Worm (Caenorhabditis elegans): ENCODE data around the gene nspb-1.

ce11 chrIV:6601213-6601724, 10.4 kb upstream of the nspb-1 start, which contains the start of gene sup-36:
- no peak for TF ChIP-seq F13H6.1 (tag; optimal IDR thresholded peaks at IDR 0.05)
- TF ChIP-seq mbf-1 (tag; optimal IDR thresholded peaks at IDR 0.05), result no peak
- TF ChIP-seq nhr-12 (tag; optimal IDR thresholded peaks at IDR 0.05), result no peak
- no peak for TF ChIP-seq R02D3.7 (tag; optimal IDR thresholded peaks at IDR 0.05)
- peak; percentile 62 for TF ChIP-seq nhr-129 (tag; optimal IDR thresholded peaks at IDR 0.05)
- no peak for TF ChIP-seq mdl-1 (tag; optimal IDR thresholded peaks at IDR 0.05)
- TF ChIP-seq blmp-1 (tag; optimal IDR thresholded peaks at IDR 0.05; ENCODE audit: insufficient read depth), result no peak
- no peak for TF ChIP-seq nhr-77 (tag; optimal IDR thresholded peaks at IDR 0.05)

All from whole organism, L2 larva.